Fruit fly (Drosophila melanogaster) whole organism, adult: ENCODE results near the gene CG34308.

Experiments
- CG11617 ChIP-seq: fragments of 200-800 bp; sonication (Bioruptor generic); optimal IDR thresholded peaks from 2 replicates; lab custom pipeline; 2017; ENCODE audit warnings: mild to moderate bottlenecking, missing biosample characterization, missing genetic modification reagents, missing genetic modification characterization
- CG12768 ChIP-seq: fragments of 200-800 bp; sonication (Bioruptor generic); optimal IDR thresholded peaks from 2 replicates; lab custom pipeline; 2017; ENCODE audit warnings: missing biosample characterization, missing genetic modification characterization, mild to moderate bottlenecking, moderate library complexity, missing genetic modification reagents
- CG14711 ChIP-seq: fragments of 200-800 bp; sonication (Bioruptor generic); optimal IDR thresholded peaks from 2 replicates; lab custom pipeline; 2018; ENCODE audit warnings: missing biosample characterization, mild to moderate bottlenecking, missing genetic modification characterization, moderate library complexity
- CG1620 ChIP-seq: fragments of 200-800 bp; sonication (Bioruptor generic); optimal IDR thresholded peaks from 2 replicates; lab custom pipeline; 2016; ENCODE audit warnings: missing biosample characterization, missing genetic modification characterization
- CG7045 ChIP-seq: fragments of 200-800 bp; sonication (Bioruptor generic); optimal IDR thresholded peaks from 2 replicates; lab custom pipeline; 2017; ENCODE audit warnings: missing biosample characterization, mild to moderate bottlenecking, missing genetic modification characterization
- CG7101 ChIP-seq: fragments of 200-800 bp; sonication (Bioruptor generic); optimal IDR thresholded peaks from 2 replicates; lab custom pipeline; 2018; ENCODE audit warnings: missing biosample characterization, mild to moderate bottlenecking, missing genetic modification characterization, moderate library complexity
- Clk ChIP-seq: fragments of 200-800 bp; sonication (Bioruptor generic); optimal IDR thresholded peaks from 2 replicates; lab custom pipeline; 2017; ENCODE audit warnings: missing biosample characterization, missing genetic modification characterization
- Crg-1 ChIP-seq: fragments of 200-800 bp; sonication (Bioruptor generic); optimal IDR thresholded peaks from 2 replicates; lab custom pipeline; 2016; ENCODE audit warnings: missing biosample characterization, missing genetic modification characterization
- Mnt ChIP-seq: fragments of 200-800 bp; sonication (Bioruptor generic); optimal IDR thresholded peaks from 2 replicates; lab custom pipeline; 2016; ENCODE audit warnings: missing biosample characterization, mild to moderate bottlenecking, missing genetic modification characterization
- bab1 ChIP-seq: fragments of 200-800 bp; sonication (Bioruptor generic); optimal IDR thresholded peaks from 3 replicates; lab custom pipeline; 2019; ENCODE audit warnings: missing biosample characterization, mild to moderate bottlenecking, missing genetic modification characterization, moderate library complexity
- cic ChIP-seq: fragments of 200-800 bp; sonication (Bioruptor generic); optimal IDR thresholded peaks from 2 replicates; lab custom pipeline; 2017; ENCODE audit warnings: missing biosample characterization, mild to moderate bottlenecking, missing genetic modification characterization, moderate library complexity
- kay ChIP-seq: fragments of 200-800 bp; sonication (Bioruptor generic); peaks from one replicate; lab custom pipeline; 2016; ENCODE audit warnings: missing biosample characterization, missing genetic modification characterization, borderline replicate concordance
- pad ChIP-seq: fragments of 200-800 bp; sonication (Bioruptor generic); optimal IDR thresholded peaks from 3 replicates; lab custom pipeline; 2017; ENCODE audit warnings: missing biosample characterization, missing genetic modification characterization, mild to moderate bottlenecking, moderate library complexity, missing genetic modification reagents

DNA sequence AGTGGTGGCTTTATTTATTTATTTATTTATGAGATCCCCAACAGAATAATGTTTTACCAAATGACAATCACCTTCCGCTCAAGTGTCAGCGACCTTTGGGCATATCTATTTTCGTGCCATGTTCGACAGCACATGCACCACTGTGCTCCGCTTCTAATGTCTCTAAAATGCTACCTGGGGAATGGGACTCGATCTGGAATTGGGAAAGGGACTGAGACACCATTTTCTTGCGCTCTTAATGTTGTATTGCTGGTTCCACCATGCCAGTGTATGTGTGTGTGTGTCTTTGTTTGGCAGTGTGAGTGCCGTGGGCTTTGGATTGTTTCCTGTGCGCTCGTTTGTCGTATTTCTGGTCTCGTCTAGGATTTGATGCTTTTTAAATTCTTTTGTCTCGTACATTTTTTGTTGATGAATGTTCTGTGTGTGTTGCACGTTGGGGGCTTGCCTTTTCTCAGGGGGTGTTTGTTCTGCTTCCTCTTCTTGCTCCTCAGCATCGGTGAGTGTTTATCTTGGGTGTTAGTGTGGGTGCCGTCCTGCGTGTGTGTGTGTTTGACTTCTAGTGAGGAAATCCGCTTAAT is 23.8 kb upstream of the CG34308 start:
- TF ChIP-seq CG14711 (tag; lab: Kevin White, UChicago) = no peak
- no peak for TF ChIP-seq Clk
- no peak for TF ChIP-seq CG1620 (GFP tag; lab: Kevin White, UChicago)
- TF ChIP-seq Crg-1 (GFP tag; lab: Kevin White, UChicago) = no peak
- no peak for TF ChIP-seq CG12768
- no peak for TF ChIP-seq kay (GFP tag; lab: Kevin White, UChicago)
- TF ChIP-seq Mnt (GFP tag; lab: Kevin White, UChicago) = no peak
- TF ChIP-seq CG7101 (tag; lab: Kevin White, UChicago) = no peak
- TF ChIP-seq CG7045 (GFP tag; lab: Kevin White, UChicago) = no peak
- no peak for TF ChIP-seq bab1 (GFP tag; lab: Kevin White, UChicago)
- TF ChIP-seq CG11617 (GFP tag; lab: Kevin White, UChicago) = no peak
- TF ChIP-seq cic (GFP tag; lab: Kevin White, UChicago) = no peak
- TF ChIP-seq pad (GFP tag; lab: Kevin White, UChicago) = no peak
